Worm (Caenorhabditis elegans) whole organism, L1 larva: ENCODE results near the gene arx-3.

ENCODE experiments used
- C34B4.2 ChIP-seq: sonication (generic microtip); optimal IDR thresholded peaks from 2 replicates; lab custom pipeline; 2017; ENCODE audit warnings: mild to moderate bottlenecking, missing genetic modification characterization, missing compliant biosample characterization
- Y116A8C.19 ChIP-seq: sonication (generic microtip); optimal IDR thresholded peaks from 2 replicates; lab custom pipeline; 2016; ENCODE audit warnings: missing compliant biosample characterization, missing genetic modification characterization, borderline replicate concordance
- alr-1 ChIP-seq: fragments of 200-800 bp; sonication (Bioruptor generic); optimal IDR thresholded peaks from 2 replicates; lab custom pipeline; 2018; ENCODE audit warnings: borderline replicate concordance, mild to moderate bottlenecking, missing genetic modification characterization, missing compliant biosample characterization
- blmp-1 ChIP-seq: fragments of 150-350 bp; optimal IDR thresholded peaks from 2 replicates; lab custom pipeline; 2014; ENCODE audit warnings: missing biosample characterization, missing genetic modification characterization
- ceh-63 ChIP-seq: fragments of 200-800 bp; sonication (Bioruptor generic); optimal IDR thresholded peaks from 2 replicates; lab custom pipeline; 2018; ENCODE audit warnings: mild to moderate bottlenecking, missing genetic modification characterization, missing compliant biosample characterization
- ceh-8 ChIP-seq: fragments of 200-800 bp; sonication (Bioruptor generic); optimal IDR thresholded peaks from 2 replicates; lab custom pipeline; 2018; ENCODE audit warnings: mild to moderate bottlenecking, missing genetic modification characterization, moderate library complexity, missing compliant biosample characterization
- ceh-90 ChIP-seq: sonication (generic microtip); optimal IDR thresholded peaks from 2 replicates; lab custom pipeline; 2016; ENCODE audit warnings: missing genetic modification characterization, missing compliant biosample characterization
- dpl-1 ChIP-seq, 3 experiments: fragments of 150-350 bp in 2 of 3; sonication (generic microtip) in 1 of 3; optimal IDR thresholded peaks; 2 replicates each; lab custom pipeline; 2014 to 2017; ENCODE audit warnings: missing biosample characterization in 3 of 3, missing genetic modification characterization in 3 of 3, missing genetic modification reagents in 3 of 3
- dsc-1 ChIP-seq: sonication (generic microtip); optimal IDR thresholded peaks from 2 replicates; lab custom pipeline; 2016; ENCODE audit warnings: mild to moderate bottlenecking, missing genetic modification characterization, missing compliant biosample characterization
- efl-1 ChIP-seq, 4 experiments: fragments of 150-350 bp; optimal IDR thresholded peaks in 3 of 4; peaks in 1 of 4; 1 replicate in 1 of 4; 2 replicates in 3 of 4; lab custom pipeline; 2014; ENCODE audit warnings: missing biosample characterization in 2 of 4, missing genetic modification characterization in 2 of 4, missing genetic modification reagents in 2 of 4
- egl-27 ChIP-seq, 2 experiments: fragments of 150-350 bp in 1 of 2; sonication (generic microtip); optimal IDR thresholded peaks; 3 replicates each; lab custom pipeline; 2017 to 2018; ENCODE audit warnings: missing biosample characterization in 2 of 2, missing genetic modification characterization in 2 of 2, missing genetic modification reagents in 2 of 2
- elt-2 ChIP-seq: sonication (generic microtip); optimal IDR thresholded peaks from 2 replicates; lab custom pipeline; 2016; ENCODE audit warnings: missing genetic modification characterization, mild to moderate bottlenecking, inconsistent platforms, missing compliant biosample characterization, missing genetic modification reagents
- fkh-4 ChIP-seq: sonication (generic microtip); optimal IDR thresholded peaks from 2 replicates; lab custom pipeline; 2016; ENCODE audit warnings: missing compliant biosample characterization, missing genetic modification characterization, borderline replicate concordance
- fos-1 ChIP-seq: fragments of 150-350 bp; optimal IDR thresholded peaks from 2 replicates; lab custom pipeline; 2014; ENCODE audit warnings: missing biosample characterization, missing genetic modification characterization
- grh-1 ChIP-seq: fragments of 200-800 bp; sonication (Bioruptor generic); IDR thresholded peaks from 2 replicates; pipeline ENCODE4 v1.3.6; 2022; ENCODE audit warnings: missing genetic modification reagents, missing genetic modification characterization, missing compliant biosample characterization
- irx-1 ChIP-seq: sonication (generic microtip); optimal IDR thresholded peaks from 2 replicates; lab custom pipeline; 2016; ENCODE audit warnings: missing genetic modification characterization, missing compliant biosample characterization
- jun-1 ChIP-seq: fragments of 150-350 bp; optimal IDR thresholded peaks from 2 replicates; lab custom pipeline; 2014; ENCODE audit warnings: missing biosample characterization, missing genetic modification reagents, missing genetic modification characterization
- lin-13 ChIP-seq: fragments of 150-350 bp; optimal IDR thresholded peaks from 2 replicates; lab custom pipeline; 2014; ENCODE audit warnings: missing biosample characterization, missing genetic modification reagents, missing genetic modification characterization
- lin-14 ChIP-seq: fragments of 200-800 bp; sonication (Bioruptor generic); optimal IDR thresholded peaks from 2 replicates; lab custom pipeline; 2018; ENCODE audit warnings: mild to moderate bottlenecking, missing genetic modification characterization, moderate library complexity, missing compliant biosample characterization
- lin-39 ChIP-seq: fragments of 150-350 bp; optimal IDR thresholded peaks from 2 replicates; lab custom pipeline; 2014; ENCODE audit warnings: missing biosample characterization, missing genetic modification reagents, missing genetic modification characterization
- lsy-2 ChIP-seq, 2 experiments: fragments of 150-350 bp; optimal IDR thresholded peaks; 2 replicates each; lab custom pipeline; 2014; ENCODE audit warnings: missing biosample characterization in 2 of 2, missing genetic modification characterization in 2 of 2
- mef-2 ChIP-seq: fragments of 150-350 bp; optimal IDR thresholded peaks from 2 replicates; lab custom pipeline; 2014; ENCODE audit warnings: missing biosample characterization, missing genetic modification characterization
- mep-1 ChIP-seq: fragments of 150-350 bp; optimal IDR thresholded peaks from 2 replicates; lab custom pipeline; 2014; ENCODE audit warnings: missing biosample characterization, missing genetic modification characterization
- nhr-12 ChIP-seq: sonication (generic microtip); optimal IDR thresholded peaks from 2 replicates; lab custom pipeline; 2017; ENCODE audit warnings: missing biosample characterization, missing genetic modification characterization
- nhr-19 ChIP-seq: fragments of 200-800 bp; sonication (Bioruptor generic); conservative IDR thresholded peaks from 2 replicates; pipeline ENCODE4 v1.3.6; 2022; ENCODE audit warnings: missing genetic modification characterization, missing compliant biosample characterization
- nhr-20 ChIP-seq: sonication (generic microtip); optimal IDR thresholded peaks from 2 replicates; lab custom pipeline; 2016; ENCODE audit warnings: mild to moderate bottlenecking, missing genetic modification characterization, missing compliant biosample characterization
- nhr-237 ChIP-seq: fragments of 150-350 bp; optimal IDR thresholded peaks from 2 replicates; lab custom pipeline; 2014; ENCODE audit warnings: missing biosample characterization, missing genetic modification characterization
- nhr-71 ChIP-seq: sonication (generic microtip); optimal IDR thresholded peaks from 2 replicates; lab custom pipeline; 2016; ENCODE audit warnings: mild to moderate bottlenecking, missing genetic modification characterization, moderate library complexity, missing compliant biosample characterization
- nhr-90 ChIP-seq: sonication (generic microtip); optimal IDR thresholded peaks from 2 replicates; lab custom pipeline; 2016; ENCODE audit warnings: mild to moderate bottlenecking, missing genetic modification characterization, missing compliant biosample characterization; ENCODE audit not compliant: poor library complexity
- skn-1 ChIP-seq: fragments of 150-350 bp; optimal IDR thresholded peaks from 2 replicates; lab custom pipeline; 2014; ENCODE audit warnings: missing biosample characterization, missing genetic modification characterization
- snu-23 ChIP-seq: sonication (generic microtip); optimal IDR thresholded peaks from 2 replicates; lab custom pipeline; 2016; ENCODE audit warnings: missing genetic modification characterization, missing compliant biosample characterization
- sptf-1 ChIP-seq: fragments of 150-350 bp; optimal IDR thresholded peaks from 2 replicates; lab custom pipeline; 2014; ENCODE audit warnings: missing biosample characterization, missing genetic modification characterization
- sup-37 ChIP-seq: fragments of 200-800 bp; sonication (Bioruptor generic); optimal IDR thresholded peaks from 2 replicates; lab custom pipeline; 2018; ENCODE audit warnings: mild to moderate bottlenecking, missing genetic modification characterization, missing compliant biosample characterization
- swsn-7 ChIP-seq: sonication (generic microtip); optimal IDR thresholded peaks from 2 replicates; lab custom pipeline; 2016; ENCODE audit warnings: missing genetic modification characterization, missing compliant biosample characterization
- tlp-1 ChIP-seq: fragments of 150-350 bp; optimal IDR thresholded peaks from 2 replicates; lab custom pipeline; 2014; ENCODE audit warnings: missing biosample characterization, missing genetic modification characterization
- unc-130 ChIP-seq: fragments of 150-350 bp; optimal IDR thresholded peaks from 2 replicates; lab custom pipeline; 2017; ENCODE audit warnings: missing biosample characterization, missing genetic modification characterization, inconsistent platforms
- unc-30 ChIP-seq: sonication (generic microtip); optimal IDR thresholded peaks from 2 replicates; lab custom pipeline; 2017; ENCODE audit warnings: missing biosample characterization, missing genetic modification characterization
- unc-62 ChIP-seq: fragments of 150-350 bp; optimal IDR thresholded peaks from 2 replicates; lab custom pipeline; 2014; ENCODE audit warnings: missing biosample characterization, missing genetic modification reagents, missing genetic modification characterization
- unc-98 ChIP-seq: fragments of 200-800 bp; sonication (Bioruptor generic); IDR thresholded peaks from 2 replicates; pipeline ENCODE4 v1.3.6; 2022; ENCODE audit warnings: missing genetic modification characterization, missing compliant biosample characterization
- vab-15 ChIP-seq: sonication (generic microtip); optimal IDR thresholded peaks from 2 replicates; lab custom pipeline; 2017; ENCODE audit warnings: missing genotype, mild to moderate bottlenecking, missing genetic modification characterization, missing compliant biosample characterization
- zag-1 ChIP-seq: fragments of 150-350 bp; optimal IDR thresholded peaks from 2 replicates; lab custom pipeline; 2014; ENCODE audit warnings: missing biosample characterization, missing genetic modification characterization

The arx-3 gene

DNA sequence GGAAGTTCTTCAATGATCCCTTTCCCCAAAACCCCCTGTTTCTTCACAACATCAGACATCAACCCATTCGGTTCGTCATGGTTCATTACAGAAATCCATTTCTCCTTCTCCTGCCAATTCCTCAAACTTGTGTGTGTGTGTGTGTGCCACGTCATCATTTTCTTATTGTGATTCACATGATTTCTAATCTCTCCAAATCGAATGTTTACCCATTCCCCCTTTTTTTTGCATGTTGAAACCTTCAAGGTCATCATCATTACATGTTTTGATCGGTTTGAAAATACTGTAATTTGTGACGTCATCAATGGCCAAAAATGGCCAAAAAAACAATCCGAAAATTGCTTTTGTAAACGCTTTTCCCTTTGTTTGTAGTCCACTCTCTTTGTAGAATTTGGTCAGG, 48.5 kb downstream of the arx-3 start (continued):
- TF ChIP-seq unc-62 (GFP tag; lab: Kevin White, UChicago), result no peak
- peak; percentile 60 for TF ChIP-seq nhr-20 (tag; lab: Kevin White, UChicago)
- TF ChIP-seq lsy-2 (tag; optimal IDR thresholded peaks at IDR 0.05; lab: Kevin White, UChicago), result peak in 1 of 2 experiments; percentile 34
- TF ChIP-seq ceh-8 (GFP tag; lab: Kevin White, UChicago), result no peak
- no peak for TF ChIP-seq vab-15 (tag; lab: Kevin White, UChicago)
- no peak for TF ChIP-seq unc-130
- TF ChIP-seq lin-14, result peak; percentile 64
- no peak for TF ChIP-seq unc-30 (tag; lab: Kevin White, UChicago)
- TF ChIP-seq dsc-1 (tag; lab: Kevin White, UChicago), result no peak
- TF ChIP-seq skn-1 (tag; lab: Kevin White, UChicago), result no peak
- no peak for TF ChIP-seq dpl-1 (GFP tag; optimal IDR thresholded peaks at IDR 0.05; lab: Kevin White, UChicago)
- TF ChIP-seq Y116A8C.19 (tag; lab: Kevin White, UChicago), result no peak
- TF ChIP-seq grh-1 (GFP tag; lab: Robert Waterston, UW), result peak; percentile 22; the same call in 1 of the 2 replicates
- no peak for TF ChIP-seq mef-2
- no peak for TF ChIP-seq lin-13
- no peak for TF ChIP-seq nhr-90 (tag; lab: Kevin White, UChicago)
- no peak for TF ChIP-seq jun-1
- no peak for TF ChIP-seq sptf-1 (tag; lab: Kevin White, UChicago)
- peak; percentile 59 for TF ChIP-seq snu-23 (GFP tag; lab: Kevin White, UChicago)
- no peak for TF ChIP-seq tlp-1
- no peak for TF ChIP-seq nhr-237 (tag; lab: Kevin White, UChicago)
- peak; percentile 43 for TF ChIP-seq nhr-71 (tag; lab: Kevin White, UChicago)
- no peak for TF ChIP-seq mep-1 (tag; lab: Kevin White, UChicago)
- no peak for TF ChIP-seq ceh-63 (GFP tag; lab: Kevin White, UChicago)
- no peak for TF ChIP-seq elt-2
- TF ChIP-seq nhr-12 (tag; lab: Kevin White, UChicago), result no peak
- no peak for TF ChIP-seq fkh-4 (tag; lab: Kevin White, UChicago)
- no peak for TF ChIP-seq fos-1 (tag; lab: Kevin White, UChicago)
- no peak for TF ChIP-seq efl-1 (optimal IDR thresholded peaks at IDR 0.05; lab: Kevin White, UChicago)
- peak in 1 of 2 experiments; percentile 92 for TF ChIP-seq efl-1 (GFP tag; optimal IDR thresholded peaks at IDR 0.05 in 1 of 2; lab: Kevin White, UChicago)
- no peak for TF ChIP-seq unc-98 (GFP tag; lab: Robert Waterston, UW)
- TF ChIP-seq ceh-90 (tag; lab: Kevin White, UChicago), result no peak
- TF ChIP-seq C34B4.2 (tag; lab: Kevin White, UChicago), result no peak
- TF ChIP-seq swsn-7 (tag; lab: Kevin White, UChicago), result no peak
- TF ChIP-seq nhr-19 (GFP tag; lab: Robert Waterston, UW), result 0 out of 2 replicates have a peak, but pooled peaks have one; percentile 18
- no peak for TF ChIP-seq irx-1 (tag; lab: Kevin White, UChicago)
- no peak for TF ChIP-seq zag-1 (tag; lab: Kevin White, UChicago)
- peak; percentile 30 for TF ChIP-seq blmp-1 (tag; lab: Kevin White, UChicago)
- no peak for TF ChIP-seq lin-39 (tag; lab: Kevin White, UChicago)
- TF ChIP-seq, all 84 proteins: peak for 13

ce11 chrIII:12009321-12009720, 48.9 kb downstream of the arx-3 start:
- no peak for TF ChIP-seq egl-27 (tag; optimal IDR thresholded peaks at IDR 0.05; lab: Kevin White, UChicago)
- TF ChIP-seq sup-37, result no peak
- TF ChIP-seq snu-23 (GFP tag; lab: Kevin White, UChicago), result no peak
- TF ChIP-seq alr-1 (tag; lab: Kevin White, UChicago), result no peak
- TF ChIP-seq, all 84 proteins: peak for 0
